Worm (Caenorhabditis elegans) whole organism, L1 larva: ENCODE measurements around the gene knl-1.

Experiments used
- C04F5.9 ChIP-seq: sonication (generic microtip); optimal IDR thresholded peaks from 2 replicates; lab custom pipeline; 2016; ENCODE audit warnings: missing genetic modification characterization, missing compliant biosample characterization
- Y116A8C.19 ChIP-seq: sonication (generic microtip); optimal IDR thresholded peaks from 2 replicates; lab custom pipeline; 2016; ENCODE audit warnings: missing compliant biosample characterization, missing genetic modification characterization, borderline replicate concordance
- blmp-1 ChIP-seq: fragments of 150-350 bp; optimal IDR thresholded peaks from 2 replicates; lab custom pipeline; 2014; ENCODE audit warnings: missing biosample characterization, missing genetic modification characterization
- ceh-8 ChIP-seq: fragments of 200-800 bp; sonication (Bioruptor generic); optimal IDR thresholded peaks from 2 replicates; lab custom pipeline; 2018; ENCODE audit warnings: mild to moderate bottlenecking, missing genetic modification characterization, moderate library complexity, missing compliant biosample characterization
- ceh-82 ChIP-seq, 3 experiments: fragments of 150-350 bp in 1 of 3; sonication (generic microtip) in 2 of 3; optimal IDR thresholded peaks; 2 replicates each; lab custom pipeline; 2014 to 2017; ENCODE audit warnings: missing biosample characterization in 3 of 3, missing genetic modification characterization in 3 of 3
- ceh-88 ChIP-seq: fragments of 200-800 bp; sonication (Bioruptor generic); IDR thresholded peaks from 2 replicates; pipeline ENCODE4 v1.3.6; 2022; ENCODE audit warnings: missing genetic modification characterization, missing compliant biosample characterization
- ces-1 ChIP-seq: fragments of 150-350 bp; optimal IDR thresholded peaks from 2 replicates; lab custom pipeline; 2014; ENCODE audit warnings: missing biosample characterization, missing genetic modification reagents, missing genetic modification characterization
- dpl-1 ChIP-seq, 3 experiments: fragments of 150-350 bp in 2 of 3; sonication (generic microtip) in 1 of 3; optimal IDR thresholded peaks; 2 replicates each; lab custom pipeline; 2014 to 2017; ENCODE audit warnings: missing biosample characterization in 3 of 3, missing genetic modification characterization in 3 of 3, missing genetic modification reagents in 3 of 3
- dsc-1 ChIP-seq: sonication (generic microtip); optimal IDR thresholded peaks from 2 replicates; lab custom pipeline; 2016; ENCODE audit warnings: mild to moderate bottlenecking, missing genetic modification characterization, missing compliant biosample characterization
- elt-3 ChIP-seq, 6 experiments: fragments of 150-350 bp in 1 of 6; sonication (generic microtip); optimal IDR thresholded peaks; 2 replicates each; lab custom pipeline; 2017 to 2018; ENCODE audit warnings: missing biosample characterization in 6 of 6, missing genetic modification characterization in 6 of 6, inconsistent platforms in 1 of 6
- ets-5 ChIP-seq: fragments of 200-800 bp; sonication (Bioruptor generic); IDR thresholded peaks from 2 replicates; pipeline ENCODE4 v1.3.6; 2022; ENCODE audit warnings: missing genetic modification characterization, missing compliant biosample characterization
- fkh-10 ChIP-seq: sonication (generic microtip); optimal IDR thresholded peaks from 2 replicates; lab custom pipeline; 2017; ENCODE audit warnings: missing biosample characterization, missing genetic modification reagents, missing genetic modification characterization
- fkh-4 ChIP-seq: sonication (generic microtip); optimal IDR thresholded peaks from 2 replicates; lab custom pipeline; 2016; ENCODE audit warnings: missing compliant biosample characterization, missing genetic modification characterization, borderline replicate concordance
- fos-1 ChIP-seq: fragments of 150-350 bp; optimal IDR thresholded peaks from 2 replicates; lab custom pipeline; 2014; ENCODE audit warnings: missing biosample characterization, missing genetic modification characterization
- grh-1 ChIP-seq: fragments of 200-800 bp; sonication (Bioruptor generic); IDR thresholded peaks from 2 replicates; pipeline ENCODE4 v1.3.6; 2022; ENCODE audit warnings: missing genetic modification reagents, missing genetic modification characterization, missing compliant biosample characterization
- hpl-2 ChIP-seq: fragments of 150-350 bp; optimal IDR thresholded peaks from 2 replicates; lab custom pipeline; 2014; ENCODE audit warnings: missing biosample characterization, missing genetic modification reagents, missing genetic modification characterization
- irx-1 ChIP-seq: sonication (generic microtip); optimal IDR thresholded peaks from 2 replicates; lab custom pipeline; 2016; ENCODE audit warnings: missing genetic modification characterization, missing compliant biosample characterization
- isw-1 ChIP-seq: fragments of 200-800 bp; sonication (Bioruptor generic); IDR thresholded peaks from 2 replicates; pipeline ENCODE4 v1.3.6; 2022; ENCODE audit warnings: missing genetic modification characterization, missing compliant biosample characterization
- jun-1 ChIP-seq: fragments of 150-350 bp; optimal IDR thresholded peaks from 2 replicates; lab custom pipeline; 2014; ENCODE audit warnings: missing biosample characterization, missing genetic modification reagents, missing genetic modification characterization
- mdl-1 ChIP-seq, 2 experiments: fragments of 150-350 bp; optimal IDR thresholded peaks; 2 replicates each; lab custom pipeline; 2014 to 2017; ENCODE audit warnings: missing biosample characterization in 2 of 2, missing genetic modification characterization in 2 of 2, inconsistent platforms in 1 of 2
- mef-2 ChIP-seq: fragments of 150-350 bp; optimal IDR thresholded peaks from 2 replicates; lab custom pipeline; 2014; ENCODE audit warnings: missing biosample characterization, missing genetic modification characterization
- mep-1 ChIP-seq: fragments of 150-350 bp; optimal IDR thresholded peaks from 2 replicates; lab custom pipeline; 2014; ENCODE audit warnings: missing biosample characterization, missing genetic modification characterization
- nhr-12 ChIP-seq: sonication (generic microtip); optimal IDR thresholded peaks from 2 replicates; lab custom pipeline; 2017; ENCODE audit warnings: missing biosample characterization, missing genetic modification characterization
- nhr-237 ChIP-seq: fragments of 150-350 bp; optimal IDR thresholded peaks from 2 replicates; lab custom pipeline; 2014; ENCODE audit warnings: missing biosample characterization, missing genetic modification characterization
- nhr-28 ChIP-seq: fragments of 150-350 bp; optimal IDR thresholded peaks from 2 replicates; lab custom pipeline; 2014; ENCODE audit warnings: missing biosample characterization, missing genetic modification characterization
- nhr-71 ChIP-seq: sonication (generic microtip); optimal IDR thresholded peaks from 2 replicates; lab custom pipeline; 2016; ENCODE audit warnings: mild to moderate bottlenecking, missing genetic modification characterization, moderate library complexity, missing compliant biosample characterization
- nhr-76 ChIP-seq: sonication (generic microtip); optimal IDR thresholded peaks from 2 replicates; lab custom pipeline; 2017; ENCODE audit warnings: missing biosample characterization, missing genetic modification characterization
- nhr-77 ChIP-seq: fragments of 150-350 bp; optimal IDR thresholded peaks from 2 replicates; lab custom pipeline; 2014; ENCODE audit warnings: missing biosample characterization, missing genetic modification characterization
- nhr-84 ChIP-seq: sonication (generic microtip); optimal IDR thresholded peaks from 2 replicates; lab custom pipeline; 2017; ENCODE audit warnings: missing biosample characterization, missing genetic modification characterization
- nhr-85 ChIP-seq: sonication (generic microtip); peaks from one replicate; lab custom pipeline; 2016; ENCODE audit warnings: missing genetic modification characterization, inconsistent platforms, missing compliant biosample characterization
- pag-3 ChIP-seq: sonication (generic microtip); optimal IDR thresholded peaks from 2 replicates; lab custom pipeline; 2017; ENCODE audit warnings: missing genetic modification characterization, mild to moderate bottlenecking, missing compliant biosample characterization, antibody characterized with exemption, borderline replicate concordance; ENCODE audit not compliant: insufficient read depth
- rnt-1 ChIP-seq: sonication (generic microtip); optimal IDR thresholded peaks from 2 replicates; lab custom pipeline; 2016; ENCODE audit warnings: mild to moderate bottlenecking, missing genetic modification characterization, moderate library complexity, missing compliant biosample characterization
- snpc-4 ChIP-seq: fragments of 150-350 bp; optimal IDR thresholded peaks from 2 replicates; lab custom pipeline; 2014; ENCODE audit warnings: missing biosample characterization, missing genetic modification characterization
- sox-4 ChIP-seq: sonication (generic microtip); optimal IDR thresholded peaks from 2 replicates; lab custom pipeline; 2016; ENCODE audit warnings: missing genetic modification characterization, missing compliant biosample characterization
- sup-37 ChIP-seq: fragments of 200-800 bp; sonication (Bioruptor generic); optimal IDR thresholded peaks from 2 replicates; lab custom pipeline; 2018; ENCODE audit warnings: mild to moderate bottlenecking, missing genetic modification characterization, missing compliant biosample characterization
- tlp-1 ChIP-seq: fragments of 150-350 bp; optimal IDR thresholded peaks from 2 replicates; lab custom pipeline; 2014; ENCODE audit warnings: missing biosample characterization, missing genetic modification characterization
- unc-130 ChIP-seq: fragments of 150-350 bp; optimal IDR thresholded peaks from 2 replicates; lab custom pipeline; 2017; ENCODE audit warnings: missing biosample characterization, missing genetic modification characterization, inconsistent platforms
- unc-62 ChIP-seq: fragments of 150-350 bp; optimal IDR thresholded peaks from 2 replicates; lab custom pipeline; 2014; ENCODE audit warnings: missing biosample characterization, missing genetic modification reagents, missing genetic modification characterization
- xbp-1 ChIP-seq: sonication (generic microtip); optimal IDR thresholded peaks from 2 replicates; lab custom pipeline; 2016; ENCODE audit warnings: missing genetic modification characterization, missing compliant biosample characterization
- ztf-11 ChIP-seq, 2 experiments: sonication (generic microtip); optimal IDR thresholded peaks; 2 replicates each; lab custom pipeline; 2016 to 2017; ENCODE audit warnings: missing genetic modification characterization in 2 of 2, missing biosample characterization in 1 of 2, missing compliant biosample characterization in 1 of 2

knl-1 gene

DNA sequence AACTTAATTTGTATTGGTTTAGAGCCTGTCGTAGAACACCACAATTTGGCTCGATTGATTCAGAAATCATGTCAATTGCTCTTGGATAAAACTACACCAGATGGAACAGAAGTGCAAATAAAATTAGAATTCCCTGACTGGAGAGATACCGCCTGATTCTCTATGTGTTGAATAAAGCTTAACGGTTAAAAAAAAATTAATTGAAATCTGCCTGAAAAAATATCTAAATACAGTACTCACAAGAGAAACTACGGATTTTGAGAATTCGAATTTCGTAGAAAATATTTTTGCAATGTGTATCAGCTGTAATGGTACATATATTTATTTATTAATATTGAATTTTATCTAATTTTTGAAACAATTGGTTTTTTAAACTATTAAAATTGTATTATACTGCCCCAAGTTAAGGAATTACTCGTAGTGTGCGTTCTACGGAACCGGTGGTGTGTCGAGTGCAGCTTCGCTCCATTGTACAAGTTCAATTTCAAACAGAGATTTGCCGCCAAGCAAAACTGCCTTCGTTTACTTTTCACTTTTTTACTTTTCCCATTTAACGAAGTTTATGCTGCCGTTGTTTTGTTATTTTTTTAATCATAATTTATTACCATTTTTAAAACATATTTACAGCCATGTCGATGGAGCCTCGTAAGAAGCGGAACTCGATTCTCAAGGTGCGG, at the start of gene knl-1 (continued):
- TF ChIP-seq ets-5 (GFP tag; lab: Robert Waterston, UW) (no peak), mep-1 (peak; percentile 69), rnt-1 (peak; percentile 65), fkh-4 (tag; lab: Kevin White, UChicago) (peak; percentile 5), hpl-2 (GFP tag; lab: Kevin White, UChicago) (no peak), ces-1 (GFP tag; lab: Kevin White, UChicago) (no peak), unc-62 (GFP tag; lab: Kevin White, UChicago) (no peak), fos-1 (tag; lab: Kevin White, UChicago) (no peak), nhr-76 (tag; lab: Kevin White, UChicago) (no peak), nhr-84 (tag; lab: Kevin White, UChicago) (no peak), ceh-8 (GFP tag; lab: Kevin White, UChicago) (no peak), xbp-1 (peak; percentile 22), dsc-1 (tag; lab: Kevin White, UChicago) (no peak), grh-1 (GFP tag; lab: Robert Waterston, UW) (no peak), elt-3 (tag; optimal IDR thresholded peaks at IDR 0.05; lab: Kevin White, UChicago) (peak in 1 of 6 experiments; percentile 22), nhr-237 (tag; lab: Kevin White, UChicago) (peak; percentile 2), mdl-1 (tag; optimal IDR thresholded peaks at IDR 0.05; lab: Kevin White, UChicago) (no peak), sox-4 (no peak), nhr-28 (tag; lab: Kevin White, UChicago) (no peak), jun-1 (tag; lab: Kevin White, UChicago) (no peak), ceh-82 (tag; optimal IDR thresholded peaks at IDR 0.05; lab: Kevin White, UChicago) (peak in 1 of 3 experiments; percentile 61), sup-37 (GFP tag; lab: Kevin White, UChicago) (no peak), isw-1 (GFP tag; lab: Robert Waterston, UW) (no peak; the same call in 1 of the 2 replicates), mef-2 (tag; lab: Kevin White, UChicago) (no peak), tlp-1 (tag; lab: Kevin White, UChicago) (no peak), snpc-4 (tag; lab: Kevin White, UChicago) (no peak), Y116A8C.19 (tag; lab: Kevin White, UChicago) (no peak), fkh-10 (GFP tag; lab: Kevin White, UChicago) (no peak), unc-130 (tag; lab: Kevin White, UChicago) (no peak), dpl-1 (GFP tag; optimal IDR thresholded peaks at IDR 0.05; lab: Kevin White, UChicago) (peak; percentile 80 to 89 (median 81)), blmp-1 (tag; lab: Kevin White, UChicago) (peak; percentile 72), pag-3 (no peak)

DNA sequence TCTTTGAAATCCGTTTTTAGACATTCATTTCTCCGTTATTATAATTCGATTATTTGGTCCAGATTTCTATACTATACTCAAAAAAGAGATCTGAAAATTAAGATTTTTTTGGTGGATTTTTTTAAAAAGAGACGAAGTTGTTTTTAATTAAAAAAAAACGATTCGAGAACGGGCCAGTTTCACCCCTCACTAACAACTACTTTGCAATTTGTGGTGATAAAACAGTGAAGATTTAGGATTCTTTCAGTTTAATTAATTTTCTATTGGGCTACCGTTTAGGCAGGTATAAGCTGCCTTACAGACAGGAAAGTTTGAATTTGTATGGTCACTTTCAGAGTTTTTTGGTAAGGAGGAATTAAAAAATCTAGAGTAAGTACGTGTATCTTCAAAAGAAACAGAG, 49.3 kb upstream of the knl-1 start, which contains the start of gene unc-36:
Gene unc-36, minus strand, starts transcription at position 101 of the 400 bp plus-strand sequence.
- no peak for TF ChIP-seq ceh-88
- TF ChIP-seq nhr-71 (tag; lab: Kevin White, UChicago), result no peak
- TF ChIP-seq irx-1, result no peak
- TF ChIP-seq unc-62 (GFP tag; lab: Kevin White, UChicago), result no peak
- no peak for TF ChIP-seq ces-1 (GFP tag; lab: Kevin White, UChicago)
- TF ChIP-seq fkh-4 (tag; lab: Kevin White, UChicago), result no peak
- no peak for TF ChIP-seq ztf-11 (tag; optimal IDR thresholded peaks at IDR 0.05; lab: Kevin White, UChicago)
- TF ChIP-seq nhr-12 (tag; lab: Kevin White, UChicago), result no peak
- TF ChIP-seq nhr-77 (tag; lab: Kevin White, UChicago), result no peak
- TF ChIP-seq C04F5.9, result no peak
- TF ChIP-seq nhr-85, result no peak
